Worm (Caenorhabditis elegans) whole organism, L4 larva: Measurements from ENCODE around the gene ZK596.3.

Source experiments
- aly-2 ChIP-seq: sonication (generic microtip); optimal IDR thresholded peaks from 2 replicates; lab custom pipeline; 2018; ENCODE audit warnings: missing biosample characterization, missing genetic modification characterization
- ama-1 ChIP-seq: fragments of 150-350 bp; optimal IDR thresholded peaks from 2 replicates; lab custom pipeline; 2014; ENCODE audit warnings: inconsistent platforms, mixed read lengths
- ceh-28 ChIP-seq: fragments of 150-350 bp; optimal IDR thresholded peaks from 2 replicates; lab custom pipeline; 2014; ENCODE audit warnings: missing biosample characterization, missing genetic modification reagents, missing genetic modification characterization
- ceh-32 ChIP-seq: sonication (generic microtip); optimal IDR thresholded peaks from 2 replicates; lab custom pipeline; 2016; ENCODE audit warnings: mild to moderate bottlenecking, missing genetic modification characterization, missing compliant biosample characterization; ENCODE audit not compliant: poor library complexity
- daf-12 ChIP-seq: fragments of 150-350 bp; optimal IDR thresholded peaks from 2 replicates; lab custom pipeline; 2014; ENCODE audit warnings: missing biosample characterization, missing genetic modification reagents, missing genetic modification characterization
- egl-43 ChIP-seq: fragments of 200-800 bp; sonication (Bioruptor generic); IDR thresholded peaks from 2 replicates; pipeline ENCODE4 v1.3.6; 2022; ENCODE audit warnings: missing genetic modification reagents, missing genetic modification characterization, missing compliant biosample characterization
- mdl-1 ChIP-seq, 2 experiments: fragments of 150-350 bp in 1 of 2; sonication (generic microtip) in 1 of 2; optimal IDR thresholded peaks; 2 replicates each; lab custom pipeline; 2014 to 2017; ENCODE audit warnings: missing biosample characterization in 2 of 2, missing genetic modification characterization in 2 of 2
- nhr-41 ChIP-seq: fragments of 200-800 bp; sonication (Bioruptor generic); IDR thresholded peaks from 2 replicates; pipeline ENCODE4 v1.3.6; 2022; ENCODE audit warnings: missing genetic modification reagents, missing genetic modification characterization, missing compliant biosample characterization
- nhr-48 ChIP-seq: sonication (generic microtip); optimal IDR thresholded peaks from 2 replicates; lab custom pipeline; 2016; ENCODE audit warnings: mild to moderate bottlenecking, missing genetic modification characterization, missing compliant biosample characterization
- nhr-77 ChIP-seq: fragments of 150-350 bp; optimal IDR thresholded peaks from 2 replicates; lab custom pipeline; 2014; ENCODE audit warnings: missing biosample characterization, missing genetic modification characterization
- saeg-2 ChIP-seq: fragments of 200-800 bp; sonication (Bioruptor generic); IDR thresholded peaks from 2 replicates; pipeline ENCODE4 v1.3.6; 2022; ENCODE audit warnings: missing genetic modification reagents, missing genetic modification characterization, missing compliant biosample characterization
- zag-1 ChIP-seq: fragments of 150-350 bp; optimal IDR thresholded peaks from 2 replicates; lab custom pipeline; 2014; ENCODE audit warnings: missing biosample characterization, missing genetic modification characterization
- ztf-7 ChIP-seq: fragments of 150-350 bp; optimal IDR thresholded peaks from 2 replicates; lab custom pipeline; 2014; ENCODE audit warnings: missing biosample characterization, missing genetic modification characterization

- no peak for TF ChIP-seq nhr-77 (tag; lab: Kevin White, UChicago)
- TF ChIP-seq aly-2 (tag; lab: Kevin White, UChicago): no peak
- TF ChIP-seq ceh-28 (tag; lab: Kevin White, UChicago): no peak
- no peak for TF ChIP-seq zag-1 (tag; lab: Kevin White, UChicago)
- TF ChIP-seq nhr-48 (tag; lab: Kevin White, UChicago): no peak
- TF ChIP-seq saeg-2: no peak
- TF ChIP-seq ceh-32 (tag; lab: Kevin White, UChicago): no peak
- TF ChIP-seq mdl-1 (tag; optimal IDR thresholded peaks at IDR 0.05; lab: Kevin White, UChicago): no peak
- no peak for TF ChIP-seq ztf-7 (tag; lab: Kevin White, UChicago)
- TF ChIP-seq daf-12: no peak
- no peak for TF ChIP-seq ama-1 (lab: Kevin White, UChicago)
- no peak for TF ChIP-seq nhr-41 (GFP tag; lab: Robert Waterston, UW)
- TF ChIP-seq egl-43 (GFP tag; lab: Robert Waterston, UW): no peak
These were observed 18.3 kb downstream of the ZK596.3 start, which contains the start of gene srlf-11 for ce11 chrIV:10885915-10886314.
